Fruit fly (Drosophila melanogaster): Measurements from ENCODE around the gene CG10898.

The CG10898 gene

dm6 chr3R:11557492-11557965 is at the start of gene CG10898 (continued):
- TF ChIP-seq wek (GFP tag; optimal IDR thresholded peaks at IDR 0.05) (peak; percentile 47), caup (GFP tag; optimal IDR thresholded peaks at IDR 0.05; ENCODE audit: severe bottlenecking) (peak; percentile 76), CG2889 (GFP tag; IDR thresholded peaks at IDR 0.05) (peak; percentile 80), CG6272 (GFP tag; IDR thresholded peaks at IDR 0.05) (peak; percentile 80), CG15073 (GFP tag; optimal IDR thresholded peaks at IDR 0.05) (peak; percentile 48), Hr78 (GFP tag; optimal IDR thresholded peaks at IDR 0.05) (no peak), ato (GFP tag; IDR thresholded peaks at IDR 0.05; ENCODE audit: partially characterized antibody) (0 out of 2 replicates have a peak, but pooled peaks have one; percentile 17), grau (tag; optimal IDR thresholded peaks at IDR 0.05) (peak; percentile 79), Mes4 (GFP tag; optimal IDR thresholded peaks at IDR 0.05) (peak; percentile 70), CG13624 (GFP tag; optimal IDR thresholded peaks at IDR 0.05) (peak; percentile 87), fd102C (GFP tag; optimal IDR thresholded peaks at IDR 0.05) (no peak), Sox100B (GFP tag; optimal IDR thresholded peaks at IDR 0.05) (peak; percentile 46), shn (GFP tag; optimal IDR thresholded peaks at IDR 0.05) (peak; percentile 82), CG15696 (tag; optimal IDR thresholded peaks at IDR 0.05) (peak; percentile 69), hkb (optimal IDR thresholded peaks at IDR 0.05) (peak; percentile 41), hkb (GFP tag; IDR thresholded peaks at IDR 0.05) (peak; percentile 88), Hand (GFP tag; optimal IDR thresholded peaks at IDR 0.05) (no peak), zen2 (GFP tag; IDR thresholded peaks at IDR 0.05; ENCODE audit: partially characterized antibody) (no peak), CG6854 (GFP tag; optimal IDR thresholded peaks at IDR 0.05) (no peak), dmrt99B (tag; optimal IDR thresholded peaks at IDR 0.05) (peak; percentile 77), Max (GFP tag; optimal IDR thresholded peaks at IDR 0.05) (peak; percentile 67), CG11504 (tag; optimal IDR thresholded peaks at IDR 0.05) (peak; percentile 83), ranshi (GFP tag; IDR thresholded peaks at IDR 0.05) (peak; percentile 85), Bgb (GFP tag; IDR thresholded peaks at IDR 0.05; ENCODE audit: partially characterized antibody) (no peak), CG18262 (tag; optimal IDR thresholded peaks at IDR 0.05) (peak; percentile 73), kni (GFP tag; optimal IDR thresholded peaks at IDR 0.05) (peak; percentile 21), CG6654 (GFP tag; optimal IDR thresholded peaks at IDR 0.05) (peak; percentile 44), CG9932 (GFP tag; IDR thresholded peaks at IDR 0.05) (peak; percentile 91), NC2β (GFP tag; optimal IDR thresholded peaks at IDR 0.05) (peak; percentile 80), MESR4 (GFP tag; optimal IDR thresholded peaks at IDR 0.05) (peak; percentile 56), ATbp (GFP tag; optimal IDR thresholded peaks at IDR 0.05) (peak; percentile 30), tll (GFP tag; optimal IDR thresholded peaks at IDR 0.05) (no peak), gt (GFP tag; IDR thresholded peaks at IDR 0.05) (peak; percentile 70), amos (GFP tag; IDR thresholded peaks at IDR 0.05; ENCODE audit: partially characterized antibody) (0 out of 2 replicates have a peak, but pooled peaks have one; percentile 6), Dfd (GFP tag; optimal IDR thresholded peaks at IDR 0.05) (no peak), stwl (tag; optimal IDR thresholded peaks at IDR 0.05) (peak; percentile 88), CG8924 (tag; optimal IDR thresholded peaks at IDR 0.05) (peak; percentile 81), CG18599 (GFP tag; optimal IDR thresholded peaks at IDR 0.05) (peak; percentile 79), CG17802 (tag; optimal IDR thresholded peaks at IDR 0.05) (peak; percentile 99), tap (tag; optimal IDR thresholded peaks at IDR 0.05) (peak; percentile 20), lab (GFP tag; optimal IDR thresholded peaks at IDR 0.05) (peak; percentile 85), CG4424 (GFP tag; optimal IDR thresholded peaks at IDR 0.05) (peak; percentile 78), Ssrp (tag; optimal IDR thresholded peaks at IDR 0.05) (peak; percentile 78), Taf1 (GFP tag; IDR thresholded peaks at IDR 0.05) (peak; percentile 73), CG9817 (tag; optimal IDR thresholded peaks at IDR 0.05) (peak; percentile 90), Doc2 (GFP tag; IDR thresholded peaks at IDR 0.05) (0 out of 2 replicates have a peak, but pooled peaks have one; percentile 37), sens-2 (GFP tag; IDR thresholded peaks at IDR 0.05) (peak; percentile 65; the same call in 1 of the 2 replicates), CG15514 (GFP tag; optimal IDR thresholded peaks at IDR 0.05) (peak; percentile 80)

All from whole organism, embryonic.